Worm (Caenorhabditis elegans) whole organism, late embryonic: Measurements from ENCODE around the gene ZK177.11.

ENCODE experiments used
- C08G9.2 ChIP-seq: sonication (generic microtip); optimal IDR thresholded peaks from 2 replicates; lab custom pipeline; 2016; ENCODE audit warnings: mild to moderate bottlenecking, missing genetic modification characterization, moderate library complexity, missing compliant biosample characterization
- C38D4.7 ChIP-seq: fragments of 200-800 bp; sonication (Bioruptor generic); optimal IDR thresholded peaks from 2 replicates; lab custom pipeline; 2018; ENCODE audit warnings: mild to moderate bottlenecking, missing genetic modification characterization, moderate library complexity, missing compliant biosample characterization
- F13H6.1 ChIP-seq: sonication (generic microtip); optimal IDR thresholded peaks from 2 replicates; lab custom pipeline; 2016; ENCODE audit warnings: missing genetic modification characterization, missing compliant biosample characterization
- Y22D7AL.16 ChIP-seq: sonication (generic microtip); optimal IDR thresholded peaks from 2 replicates; lab custom pipeline; 2016; ENCODE audit warnings: missing genetic modification characterization, missing compliant biosample characterization
- ahr-1 ChIP-seq: sonication (generic microtip); optimal IDR thresholded peaks from 2 replicates; lab custom pipeline; 2016; ENCODE audit warnings: missing genetic modification characterization, missing compliant biosample characterization
- ceh-14 ChIP-seq: sonication (generic microtip); optimal IDR thresholded peaks from 2 replicates; lab custom pipeline; 2016; ENCODE audit warnings: missing genotype, missing genetic modification characterization, missing compliant biosample characterization
- ceh-18 ChIP-seq: sonication (generic microtip); optimal IDR thresholded peaks from 2 replicates; lab custom pipeline; 2016; ENCODE audit warnings: missing genetic modification characterization, missing compliant biosample characterization
- ceh-2 ChIP-seq: sonication (generic microtip); optimal IDR thresholded peaks from 2 replicates; lab custom pipeline; 2016; ENCODE audit warnings: missing genotype, missing genetic modification characterization, missing compliant biosample characterization
- ceh-24 ChIP-seq: sonication (generic microtip); optimal IDR thresholded peaks from 2 replicates; lab custom pipeline; 2016; ENCODE audit warnings: mild to moderate bottlenecking, missing genetic modification characterization, missing compliant biosample characterization
- ceh-30 ChIP-seq: fragments of 150-350 bp; optimal IDR thresholded peaks from 2 replicates; lab custom pipeline; 2014; ENCODE audit warnings: missing biosample characterization, missing genetic modification characterization
- ceh-31 ChIP-seq: sonication (generic microtip); optimal IDR thresholded peaks from 2 replicates; lab custom pipeline; 2016; ENCODE audit warnings: missing genetic modification characterization, missing compliant biosample characterization
- ceh-9 ChIP-seq: sonication (generic microtip); optimal IDR thresholded peaks from 2 replicates; lab custom pipeline; 2016; ENCODE audit warnings: mild to moderate bottlenecking, missing genetic modification characterization, inconsistent platforms, missing compliant biosample characterization
- dve-1 ChIP-seq: sonication (generic microtip); optimal IDR thresholded peaks from 2 replicates; lab custom pipeline; 2017; ENCODE audit warnings: antibody characterized with exemption, mild to moderate bottlenecking, missing genetic modification characterization, missing compliant biosample characterization
- elt-2 ChIP-seq: sonication (generic microtip); optimal IDR thresholded peaks from 2 replicates; lab custom pipeline; 2016; ENCODE audit warnings: missing genetic modification reagents, missing genetic modification characterization, missing compliant biosample characterization
- elt-4 ChIP-seq: sonication (generic microtip); optimal IDR thresholded peaks from 2 replicates; lab custom pipeline; 2016; ENCODE audit warnings: missing genetic modification characterization, missing compliant biosample characterization
- ets-4 ChIP-seq: sonication (generic microtip); optimal IDR thresholded peaks from 2 replicates; lab custom pipeline; 2016; ENCODE audit warnings: missing genetic modification characterization, missing compliant biosample characterization
- fkh-6 ChIP-seq: sonication (generic microtip); optimal IDR thresholded peaks from 2 replicates; lab custom pipeline; 2016; ENCODE audit warnings: missing genetic modification characterization, missing compliant biosample characterization
- hlh-15 ChIP-seq: sonication (generic microtip); optimal IDR thresholded peaks from 2 replicates; lab custom pipeline; 2016; ENCODE audit warnings: missing genetic modification characterization, missing compliant biosample characterization
- mec-3 ChIP-seq: sonication (generic microtip); optimal IDR thresholded peaks from 2 replicates; lab custom pipeline; 2016; ENCODE audit warnings: borderline replicate concordance, missing genetic modification characterization, missing compliant biosample characterization
- nhr-11 ChIP-seq: fragments of 150-350 bp; optimal IDR thresholded peaks from 2 replicates; lab custom pipeline; 2014; ENCODE audit warnings: missing biosample characterization, missing genetic modification characterization
- odd-2 ChIP-seq: sonication (generic microtip); optimal IDR thresholded peaks from 2 replicates; lab custom pipeline; 2017; ENCODE audit warnings: antibody characterized with exemption, mild to moderate bottlenecking, missing genetic modification characterization, missing compliant biosample characterization
- pag-3 ChIP-seq: sonication (generic microtip); optimal IDR thresholded peaks from 2 replicates; lab custom pipeline; 2016; ENCODE audit warnings: missing compliant biosample characterization, missing genetic modification characterization, borderline replicate concordance
- pat-9 ChIP-seq: fragments of 200-800 bp; sonication (Bioruptor generic); optimal IDR thresholded peaks from 2 replicates; lab custom pipeline; 2018; ENCODE audit warnings: mild to moderate bottlenecking, missing genetic modification characterization, moderate library complexity, missing compliant biosample characterization
- pha-4 ChIP-seq: fragments of 150-350 bp; optimal IDR thresholded peaks from 2 replicates; lab custom pipeline; 2018; ENCODE audit warnings: missing biosample characterization, missing genetic modification reagents, missing genetic modification characterization
- rnt-1 ChIP-seq: sonication (generic microtip); optimal IDR thresholded peaks from 2 replicates; lab custom pipeline; 2016; ENCODE audit warnings: missing genetic modification characterization, missing compliant biosample characterization
- sdc-2 ChIP-seq: sonication (generic microtip); optimal IDR thresholded peaks from 2 replicates; lab custom pipeline; 2016; ENCODE audit warnings: missing genotype, missing genetic modification characterization, missing compliant biosample characterization
- sox-2 ChIP-seq: fragments of 200-800 bp; sonication (Bioruptor generic); IDR thresholded peaks from 2 replicates; pipeline ENCODE4 v1.3.6; 2022; ENCODE audit warnings: missing genetic modification reagents, missing genetic modification characterization, missing compliant biosample characterization
- sox-4 ChIP-seq: sonication (generic microtip); optimal IDR thresholded peaks from 2 replicates; lab custom pipeline; 2017; ENCODE audit warnings: mild to moderate bottlenecking, missing genetic modification characterization, inconsistent platforms, missing compliant biosample characterization
- syd-9 ChIP-seq: sonication (generic microtip); optimal IDR thresholded peaks from 2 replicates; lab custom pipeline; 2016; ENCODE audit warnings: mild to moderate bottlenecking, missing genetic modification characterization, moderate library complexity, missing compliant biosample characterization
- tbx-2 ChIP-seq: sonication (generic microtip); optimal IDR thresholded peaks from 2 replicates; lab custom pipeline; 2016; ENCODE audit warnings: missing genetic modification characterization, missing compliant biosample characterization
- tbx-7 ChIP-seq: sonication (generic microtip); optimal IDR thresholded peaks from 2 replicates; lab custom pipeline; 2016; ENCODE audit warnings: missing genotype, missing genetic modification characterization, missing compliant biosample characterization
- unc-42 ChIP-seq: sonication (generic microtip); optimal IDR thresholded peaks from 2 replicates; lab custom pipeline; 2016; ENCODE audit warnings: missing genotype, missing genetic modification characterization, missing compliant biosample characterization
- unc-55 ChIP-seq: sonication (generic microtip); optimal IDR thresholded peaks from 2 replicates; lab custom pipeline; 2017; ENCODE audit warnings: missing biosample characterization, missing genetic modification reagents, missing genetic modification characterization
- unc-86 ChIP-seq: sonication (generic microtip); optimal IDR thresholded peaks from 2 replicates; lab custom pipeline; 2016; ENCODE audit warnings: missing genetic modification characterization, missing compliant biosample characterization
- zip-5 ChIP-seq: sonication (generic microtip); optimal IDR thresholded peaks from 2 replicates; lab custom pipeline; 2016; ENCODE audit warnings: missing genetic modification characterization, missing compliant biosample characterization
- ztf-16 ChIP-seq: sonication (generic microtip); optimal IDR thresholded peaks from 2 replicates; lab custom pipeline; 2017; ENCODE audit warnings: missing genetic modification characterization, missing compliant biosample characterization

ZK177.11 gene

ce11 chrII:5503760-5504159, 19.0 kb upstream of the ZK177.11 start, which contains the start of gene cyp-44A1:
Gene cyp-44A1 (plus strand): TSS chrII:5504044.
- TF ChIP-seq elt-2 (tag; lab: Kevin White, UChicago) (peak; percentile 74), fkh-6 (tag; lab: Kevin White, UChicago) (no peak)
- TF ChIP-seq, all 69 proteins: peak for 1

- TF ChIP-seq nhr-11, result no peak
- TF ChIP-seq C08G9.2 (tag; lab: Kevin White, UChicago), result no peak
- TF ChIP-seq elt-2 (tag; lab: Kevin White, UChicago), result peak; percentile 6
- no peak for TF ChIP-seq syd-9 (tag; lab: Kevin White, UChicago)
- TF ChIP-seq unc-86 (tag; lab: Kevin White, UChicago), result no peak
Observed at ce11 chrII:5505820-5506287, 16.9 kb upstream of the ZK177.11 start, which contains the start of gene npp-24. Gene npp-24 (plus strand): TSS chrII:5505870.

- TF ChIP-seq tbx-7 (tag; lab: Kevin White, UChicago), result peak; percentile 35
- peak; percentile 33 for TF ChIP-seq tbx-2 (tag; lab: Kevin White, UChicago)
- TF ChIP-seq unc-42 (tag; lab: Kevin White, UChicago), result peak; percentile 60
- peak; percentile 53 for TF ChIP-seq ceh-14 (tag; lab: Kevin White, UChicago)
- TF ChIP-seq C08G9.2 (tag; lab: Kevin White, UChicago), result peak; percentile 13
- peak; percentile 44 for TF ChIP-seq ets-4 (tag; lab: Kevin White, UChicago)
- TF ChIP-seq Y22D7AL.16 (tag; lab: Kevin White, UChicago), result no peak
- no peak for TF ChIP-seq unc-86 (tag; lab: Kevin White, UChicago)
- peak; percentile 65 for TF ChIP-seq ceh-31 (tag; lab: Kevin White, UChicago)
Observed at ce11 chrII:5511417-5512353, 11.1 kb upstream of the ZK177.11 start.

ce11 chrII:5512473-5513097, 10.2 kb upstream of the ZK177.11 start:
- TF ChIP-seq elt-2 (tag; lab: Kevin White, UChicago) (peak; percentile 81), sox-4 (tag; lab: Kevin White, UChicago) (no peak)

- TF ChIP-seq F13H6.1 (tag; lab: Kevin White, UChicago) (no peak), mec-3 (no peak), zip-5 (tag; lab: Kevin White, UChicago) (no peak), ceh-18 (tag; lab: Kevin White, UChicago) (no peak), elt-2 (tag; lab: Kevin White, UChicago) (peak; percentile 56)
Observed at ce11 chrII:5514846-5515245, 7.9 kb upstream of the ZK177.11 start, which contains the start of gene sahd-1. Gene sahd-1 (minus strand): TSS chrII:5514945.

ce11 chrII:5515542-5515941, 7.2 kb upstream of the ZK177.11 start, which contains the start of gene ZK177.3:
Gene ZK177.3 (plus strand): TSS chrII:5515842.
- TF ChIP-seq unc-55 (GFP tag; lab: Kevin White, UChicago) (no peak), C08G9.2 (tag; lab: Kevin White, UChicago) (no peak), ceh-9 (tag; lab: Kevin White, UChicago) (no peak), pag-3 (no peak), pat-9 (no peak)

- TF ChIP-seq nhr-11, result no peak
- TF ChIP-seq ztf-16 (tag; lab: Kevin White, UChicago), result no peak
- TF ChIP-seq sdc-2, result no peak
- TF ChIP-seq odd-2, result no peak
- no peak for TF ChIP-seq ahr-1 (tag; lab: Kevin White, UChicago)
- TF ChIP-seq ceh-30, result no peak
- no peak for TF ChIP-seq F13H6.1 (tag; lab: Kevin White, UChicago)
- TF ChIP-seq rnt-1 (tag; lab: Kevin White, UChicago), result no peak
- TF ChIP-seq pha-4, result no peak
- TF ChIP-seq tbx-7 (tag; lab: Kevin White, UChicago), result no peak
- TF ChIP-seq dve-1 (tag; lab: Kevin White, UChicago), result no peak
- TF ChIP-seq hlh-15 (tag; lab: Kevin White, UChicago), result no peak
- no peak for TF ChIP-seq elt-4 (tag; lab: Kevin White, UChicago)
- no peak for TF ChIP-seq syd-9 (tag; lab: Kevin White, UChicago)
- TF ChIP-seq unc-42 (tag; lab: Kevin White, UChicago), result no peak
- TF ChIP-seq sox-2 (GFP tag; lab: Robert Waterston, UW), result no peak
- TF ChIP-seq ceh-24 (tag; lab: Kevin White, UChicago), result no peak
- TF ChIP-seq ceh-2 (tag; lab: Kevin White, UChicago), result no peak
- no peak for TF ChIP-seq C38D4.7 (GFP tag; lab: Kevin White, UChicago)
Observed at ce11 chrII:5517643-5518042, 5.1 kb upstream of the ZK177.11 start, which contains the start of gene ZK177.9. Gene ZK177.9 (minus strand): TSS chrII:5517743.
